Worm (Caenorhabditis elegans): ENCODE data around the gene acr-9.
A peak's percentile ranks its signal among the peaks of the same experiment; 100 is the strongest.

Gene acr-9

DNA sequence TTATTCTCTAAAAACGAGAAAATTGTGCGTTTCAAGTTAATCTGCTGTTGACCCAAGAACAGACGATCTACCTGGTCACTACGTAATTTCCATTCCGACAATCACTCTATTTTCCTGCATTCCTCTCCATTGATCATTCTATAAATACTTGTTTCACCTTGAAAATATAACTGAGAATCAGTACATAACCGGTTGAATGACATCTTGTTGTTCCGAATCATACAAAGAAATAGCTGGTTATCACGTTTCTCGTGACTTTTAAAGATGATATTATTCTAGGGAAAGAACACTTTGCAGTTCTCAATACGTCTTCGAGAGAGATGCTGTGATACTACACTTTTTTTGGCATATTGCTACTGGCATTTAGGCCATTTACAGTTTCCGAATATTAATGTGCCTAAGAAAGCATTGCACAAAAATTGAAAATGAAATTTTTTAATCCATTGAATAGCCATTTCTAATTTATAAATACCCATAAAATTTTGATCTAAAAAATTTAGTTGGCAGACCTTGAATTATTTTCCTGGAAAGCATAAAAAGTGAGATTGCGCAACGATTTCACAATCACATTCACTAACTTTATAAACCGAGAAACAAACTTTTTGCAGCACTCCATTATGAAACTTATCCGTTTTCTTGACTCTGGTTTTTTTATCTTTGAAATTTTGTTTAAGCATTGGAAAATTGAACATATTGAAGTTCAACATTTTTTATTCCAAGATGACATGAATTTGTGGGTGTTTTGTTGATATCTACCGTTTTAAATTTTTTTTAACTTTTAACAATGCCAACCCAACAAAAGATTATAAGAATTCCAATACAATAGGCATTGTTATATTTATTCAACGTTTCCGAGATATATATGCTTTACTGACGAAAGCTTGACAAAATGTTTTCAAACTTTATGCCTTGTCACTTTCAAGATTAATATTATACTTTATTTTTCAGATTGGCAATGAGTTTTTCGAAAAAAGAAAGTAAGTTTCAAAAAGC is 17.2 kb upstream of the acr-9 start, which contains the start of gene C04A11.5 (continued):
- TF ChIP-seq hif-1 (tag; optimal IDR thresholded peaks at IDR 0.05) (no peak), lsy-2 (tag; optimal IDR thresholded peaks at IDR 0.05) (no peak)

DNA sequence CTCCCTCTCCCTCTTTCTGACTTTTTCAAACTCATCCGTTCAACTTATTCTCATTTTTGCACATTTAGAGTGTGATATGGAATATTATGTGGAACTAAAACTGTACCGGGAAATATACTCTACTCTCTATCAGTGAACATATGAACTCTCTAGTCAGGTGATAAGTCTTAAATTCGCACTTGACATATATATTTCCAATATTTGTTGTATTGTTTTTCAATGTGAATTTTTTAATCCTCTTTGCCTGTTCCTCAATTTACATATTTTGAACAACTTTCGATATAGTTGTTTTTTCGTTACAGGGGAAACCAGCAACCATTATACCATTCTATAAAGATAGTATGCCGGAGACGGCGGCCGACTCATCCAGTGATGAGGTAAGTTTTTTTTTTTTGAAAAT is 13.5 kb upstream of the acr-9 start, which contains the start of gene C04A11.1:
TSS of gene C04A11.1 (plus strand) at position 301 of the 400 bp plus-strand sequence.
- TF ChIP-seq nhr-48 (tag; optimal IDR thresholded peaks at IDR 0.05), result no peak
- TF ChIP-seq hlh-11 (tag; optimal IDR thresholded peaks at IDR 0.05), result no peak
- no peak for TF ChIP-seq attf-4 (tag; optimal IDR thresholded peaks at IDR 0.05)
- no peak for TF ChIP-seq madf-5 (GFP tag; IDR thresholded peaks at IDR 0.05)
- TF ChIP-seq arid-1 (GFP tag; conservative IDR thresholded peaks at IDR 0.05), result no peak
- no peak for TF ChIP-seq ama-1 (optimal IDR thresholded peaks at IDR 0.05)
- TF ChIP-seq sdz-12 (GFP tag; optimal IDR thresholded peaks at IDR 0.05), result no peak
- no peak for TF ChIP-seq lin-29 (GFP tag; IDR thresholded peaks at IDR 0.05)
- TF ChIP-seq nhr-237 (tag; optimal IDR thresholded peaks at IDR 0.05), result no peak
- no peak for TF ChIP-seq zfp-2 (tag; optimal IDR thresholded peaks at IDR 0.05)
- no peak for TF ChIP-seq pha-4 (GFP tag; IDR thresholded peaks at IDR 0.05)
- TF ChIP-seq pha-4 (tag; optimal IDR thresholded peaks at IDR 0.05), result no peak

DNA sequence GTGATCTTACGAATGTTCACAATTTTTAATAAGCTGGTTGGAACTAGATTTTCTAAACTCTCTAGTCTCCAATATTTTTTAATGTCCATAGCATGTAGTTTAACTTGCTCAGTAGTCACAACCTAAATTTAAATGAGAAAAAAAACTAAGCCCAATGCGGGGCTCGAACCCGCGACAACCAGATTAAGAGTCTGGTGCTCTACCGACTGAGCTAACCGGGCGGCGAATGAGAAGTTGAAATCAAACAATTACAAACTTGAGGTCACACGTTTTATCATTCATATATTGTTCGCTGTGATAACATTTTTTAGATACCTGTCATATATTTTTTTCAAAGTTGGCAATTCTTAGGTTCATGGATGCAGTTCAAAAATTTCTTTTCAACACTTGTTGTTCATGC is 9.1 kb upstream of the acr-9 start:
- TF ChIP-seq ZK337.2 (GFP tag; IDR thresholded peaks at IDR 0.05) (no peak), fkh-10 (GFP tag; optimal IDR thresholded peaks at IDR 0.05) (no peak), cey-2 (tag; optimal IDR thresholded peaks at IDR 0.05; ENCODE audit: borderline replicate concordance, insufficient read depth) (no peak), zip-11 (GFP tag; IDR thresholded peaks at IDR 0.05) (no peak), T20F7.1 (GFP tag; optimal IDR thresholded peaks at IDR 0.05) (no peak), nhr-25 (tag; optimal IDR thresholded peaks at IDR 0.05; ENCODE audit: borderline replicate concordance, insufficient read depth) (no peak), nhr-41 (GFP tag; IDR thresholded peaks at IDR 0.05) (no peak), zfp-3 (GFP tag; conservative IDR thresholded peaks at IDR 0.05) (no peak), duxl-1 (tag; optimal IDR thresholded peaks at IDR 0.05; ENCODE audit: poor library complexity) (no peak), lin-1 (GFP tag; IDR thresholded peaks at IDR 0.05) (no peak), madf-5 (GFP tag; IDR thresholded peaks at IDR 0.05) (no peak), gei-8 (GFP tag; optimal IDR thresholded peaks at IDR 0.05) (no peak), aha-1 (tag) (no peak), vab-7 (GFP tag; IDR thresholded peaks at IDR 0.05) (peak; percentile 23; the same call in 1 of the 2 replicates), madf-9 (GFP tag; conservative IDR thresholded peaks at IDR 0.05) (no peak), Y75B8A.6 (GFP tag; IDR thresholded peaks at IDR 0.05) (no peak), nhr-11 (tag; optimal IDR thresholded peaks at IDR 0.05) (no peak), lin-13 (GFP tag; optimal IDR thresholded peaks at IDR 0.05) (peak; percentile 20), dve-1 (tag; optimal IDR thresholded peaks at IDR 0.05; ENCODE audit: insufficient read depth) (peak; percentile 22), Y105C5A.15 (GFP tag; IDR thresholded peaks at IDR 0.05) (no peak), nhr-76 (tag; optimal IDR thresholded peaks at IDR 0.05) (no peak), R02D3.7 (tag; optimal IDR thresholded peaks at IDR 0.05) (no peak), F44E2.7 (GFP tag; IDR thresholded peaks at IDR 0.05) (no peak), mxl-2 (GFP tag; conservative IDR thresholded peaks at IDR 0.05) (no peak), nhr-48 (tag; optimal IDR thresholded peaks at IDR 0.05) (no peak), dpl-1 (GFP tag; optimal IDR thresholded peaks at IDR 0.05) (no peak), ceh-28 (tag; optimal IDR thresholded peaks at IDR 0.05) (no peak), sdz-12 (GFP tag; optimal IDR thresholded peaks at IDR 0.05) (no peak), zag-1 (tag; optimal IDR thresholded peaks at IDR 0.05) (no peak), D1046.2 (GFP tag; IDR thresholded peaks at IDR 0.05) (no peak), ces-1 (GFP tag; optimal IDR thresholded peaks at IDR 0.05) (no peak), hlh-11 (tag; optimal IDR thresholded peaks at IDR 0.05) (peak; percentile 11), zip-2 (tag; optimal IDR thresholded peaks at IDR 0.05) (no peak), jun-1 (tag; optimal IDR thresholded peaks at IDR 0.05) (no peak), hlh-30 (tag; optimal IDR thresholded peaks at IDR 0.05; ENCODE audit: insufficient read depth) (peak; percentile 10)

Measured in whole organism, L4 larva.